Worm (Caenorhabditis elegans): ENCODE measurements around the gene Y54G11A.3.

DNA sequence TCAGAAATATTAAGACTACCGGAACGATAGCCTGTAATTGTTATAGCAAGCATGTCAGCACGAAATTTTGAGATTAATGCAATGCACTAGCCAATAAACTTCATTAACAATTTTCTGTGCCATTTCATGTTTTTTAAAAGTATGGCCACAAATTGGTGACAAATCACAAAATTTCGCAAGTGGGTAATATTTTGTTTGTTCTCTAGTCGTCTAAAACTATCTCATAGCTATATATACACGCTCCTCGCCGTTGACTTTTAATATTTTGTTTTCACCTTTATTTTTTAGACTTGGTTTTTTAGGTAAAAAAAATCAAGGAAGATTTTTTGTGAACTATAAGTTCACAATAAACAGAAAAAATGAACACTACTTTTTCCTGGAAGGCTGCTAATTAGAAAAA is 14.4 kb downstream of the Y54G11A.3 start:
- no peak for TF ChIP-seq ztf-29 (GFP tag; IDR thresholded peaks at IDR 0.05)
- TF ChIP-seq cog-1 (tag; optimal IDR thresholded peaks at IDR 0.05), result no peak
